Worm (Caenorhabditis elegans) whole organism, mixed stage, embryonic: Measurements from ENCODE around the gene nmur-1.

ENCODE experiments used
- M03D4.4 ChIP-seq: sonication (generic microtip); optimal IDR thresholded peaks from 2 replicates; lab custom pipeline; 2017; ENCODE audit warnings: mild to moderate bottlenecking, missing genetic modification characterization, missing compliant biosample characterization
- bed-3 ChIP-seq: fragments of 200-800 bp; sonication (Bioruptor generic); optimal IDR thresholded peaks from 3 replicates; lab custom pipeline; 2018; ENCODE audit warnings: mild to moderate bottlenecking, missing genetic modification characterization, moderate library complexity, missing compliant biosample characterization
- blmp-1 ChIP-seq: fragments of 150-350 bp; optimal IDR thresholded peaks from 2 replicates; lab custom pipeline; 2014; ENCODE audit warnings: missing biosample characterization, missing genetic modification characterization
- ceh-39 ChIP-seq: fragments of 150-350 bp; optimal IDR thresholded peaks from 2 replicates; lab custom pipeline; 2014; ENCODE audit warnings: missing biosample characterization, missing genetic modification characterization
- ceh-43 ChIP-seq: fragments of 200-800 bp; sonication (Bioruptor generic); optimal IDR thresholded peaks from 2 replicates; lab custom pipeline; 2018; ENCODE audit warnings: mild to moderate bottlenecking, missing genetic modification characterization, moderate library complexity, missing compliant biosample characterization
- ceh-83 ChIP-seq: fragments of 200-800 bp; sonication (Bioruptor generic); optimal IDR thresholded peaks from 2 replicates; lab custom pipeline; 2018; ENCODE audit warnings: mild to moderate bottlenecking, missing genetic modification characterization, missing compliant biosample characterization
- ces-1 ChIP-seq: fragments of 150-350 bp; optimal IDR thresholded peaks from 2 replicates; lab custom pipeline; 2014; ENCODE audit warnings: missing biosample characterization, missing genetic modification reagents, missing genetic modification characterization
- cnd-1 ChIP-seq: fragments of 200-800 bp; sonication (Bioruptor generic); optimal IDR thresholded peaks from 2 replicates; lab custom pipeline; 2018; ENCODE audit warnings: mild to moderate bottlenecking, missing genetic modification characterization, missing compliant biosample characterization
- drap-1 ChIP-seq: fragments of 200-800 bp; sonication (Bioruptor generic); optimal IDR thresholded peaks from 3 replicates; lab custom pipeline; 2018; ENCODE audit warnings: mild to moderate bottlenecking, missing genetic modification characterization, missing compliant biosample characterization
- elt-1 ChIP-seq: sonication (generic microtip); optimal IDR thresholded peaks from 2 replicates; lab custom pipeline; 2017; ENCODE audit warnings: missing genetic modification characterization, mild to moderate bottlenecking, missing compliant biosample characterization, antibody characterized with exemption, moderate library complexity, borderline replicate concordance; ENCODE audit not compliant: insufficient read depth
- elt-3 ChIP-seq: fragments of 150-350 bp; optimal IDR thresholded peaks from 2 replicates; lab custom pipeline; 2014; ENCODE audit warnings: missing biosample characterization, missing genetic modification characterization
- flh-1 ChIP-seq: fragments of 200-800 bp; sonication (Bioruptor generic); optimal IDR thresholded peaks from 2 replicates; lab custom pipeline; 2018; ENCODE audit warnings: mild to moderate bottlenecking, missing genetic modification characterization, moderate library complexity, missing compliant biosample characterization
- ham-2 ChIP-seq: fragments of 200-800 bp; sonication (Bioruptor generic); optimal IDR thresholded peaks from 2 replicates; lab custom pipeline; 2018; ENCODE audit warnings: mild to moderate bottlenecking, missing genetic modification characterization, missing compliant biosample characterization
- hlh-1 ChIP-seq: fragments of 150-350 bp; optimal IDR thresholded peaks from 2 replicates; lab custom pipeline; 2014; ENCODE audit warnings: missing biosample characterization, missing genetic modification reagents, missing genetic modification characterization
- lin-32 ChIP-seq: fragments of 200-800 bp; sonication (Bioruptor generic); optimal IDR thresholded peaks from 2 replicates; lab custom pipeline; 2018; ENCODE audit warnings: mild to moderate bottlenecking, missing genetic modification characterization, missing compliant biosample characterization
- lsy-2 ChIP-seq: fragments of 150-350 bp; optimal IDR thresholded peaks from 2 replicates; lab custom pipeline; 2014; ENCODE audit warnings: missing biosample characterization, missing genetic modification characterization
- mab-5 ChIP-seq: fragments of 150-350 bp; optimal IDR thresholded peaks from 2 replicates; lab custom pipeline; 2014; ENCODE audit warnings: missing biosample characterization, missing genetic modification characterization
- mep-1 ChIP-seq: fragments of 150-350 bp; optimal IDR thresholded peaks from 2 replicates; lab custom pipeline; 2017; ENCODE audit warnings: missing biosample characterization, missing genetic modification reagents, missing genetic modification characterization, inconsistent platforms
- mls-2 ChIP-seq: sonication (generic microtip); optimal IDR thresholded peaks from 2 replicates; lab custom pipeline; 2016; ENCODE audit warnings: mild to moderate bottlenecking, missing genetic modification characterization, moderate library complexity, missing compliant biosample characterization
- nhr-2 ChIP-seq: fragments of 150-350 bp; optimal IDR thresholded peaks from 2 replicates; lab custom pipeline; 2014; ENCODE audit warnings: missing biosample characterization, missing genetic modification characterization
- nhr-237 ChIP-seq: fragments of 150-350 bp; optimal IDR thresholded peaks from 2 replicates; lab custom pipeline; 2014; ENCODE audit warnings: missing biosample characterization, missing genetic modification characterization
- nhr-28 ChIP-seq: fragments of 150-350 bp; optimal IDR thresholded peaks from 2 replicates; lab custom pipeline; 2014; ENCODE audit warnings: missing biosample characterization, missing genetic modification characterization
- nhr-76 ChIP-seq: sonication (generic microtip); optimal IDR thresholded peaks from 2 replicates; lab custom pipeline; 2017; ENCODE audit warnings: missing biosample characterization, missing genetic modification characterization
- pha-4 ChIP-seq: fragments of 150-350 bp; optimal IDR thresholded peaks from 2 replicates; lab custom pipeline; 2018; ENCODE audit warnings: missing biosample characterization, missing genetic modification reagents, missing genetic modification characterization
- sem-2 ChIP-seq: fragments of 200-800 bp; sonication (Bioruptor generic); optimal IDR thresholded peaks from 2 replicates; lab custom pipeline; 2018; ENCODE audit warnings: mild to moderate bottlenecking, missing genetic modification characterization, missing compliant biosample characterization
- sptf-1 ChIP-seq: sonication (generic microtip); optimal IDR thresholded peaks from 2 replicates; lab custom pipeline; 2017; ENCODE audit warnings: mild to moderate bottlenecking, missing genetic modification characterization, moderate library complexity, missing compliant biosample characterization
- tbx-8 ChIP-seq: fragments of 200-800 bp; sonication (Bioruptor generic); optimal IDR thresholded peaks from 2 replicates; lab custom pipeline; 2018; ENCODE audit warnings: mild to moderate bottlenecking, missing genetic modification characterization, moderate library complexity, missing compliant biosample characterization
- unc-120 ChIP-seq: sonication (generic microtip); optimal IDR thresholded peaks from 2 replicates; lab custom pipeline; 2017; ENCODE audit warnings: missing genetic modification characterization, missing compliant biosample characterization; ENCODE audit not compliant: poor library complexity, severe bottlenecking
- unc-62 ChIP-seq: fragments of 150-350 bp; optimal IDR thresholded peaks from 2 replicates; lab custom pipeline; 2014; ENCODE audit warnings: missing biosample characterization, missing genetic modification reagents, missing genetic modification characterization
- zip-8 ChIP-seq: fragments of 150-350 bp; optimal IDR thresholded peaks from 2 replicates; lab custom pipeline; 2014; ENCODE audit warnings: missing biosample characterization, missing genetic modification characterization
- ztf-11 ChIP-seq: fragments of 150-350 bp; optimal IDR thresholded peaks from 2 replicates; lab custom pipeline; 2014; ENCODE audit warnings: missing biosample characterization, missing genetic modification characterization

The nmur-1 gene

DNA sequence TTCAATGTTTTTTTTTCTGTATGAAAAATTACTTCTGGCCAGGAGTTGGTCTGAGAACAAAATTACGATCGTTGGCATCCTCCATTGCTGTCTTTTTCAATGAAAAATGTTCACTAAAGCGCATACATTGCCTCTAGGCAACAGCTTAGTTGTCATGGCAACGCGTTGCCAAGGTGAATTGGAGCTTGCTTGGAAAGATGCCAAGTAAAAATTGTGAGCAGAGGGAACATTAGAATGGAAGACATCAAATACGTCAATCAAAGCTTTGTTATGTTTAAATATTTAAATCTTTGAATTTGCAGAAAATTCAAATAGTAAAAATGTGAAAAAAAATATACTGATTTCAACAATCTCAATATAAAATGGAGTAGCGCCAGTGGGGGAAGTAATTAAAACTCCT lies 40.7 kb upstream of the nmur-1 start, which contains the start of gene dylt-2:
dylt-2 (minus strand) TSS at position 101 of the 400 bp plus-strand sequence.
- TF ChIP-seq bed-3 (GFP tag; lab: Kevin White, UChicago): no peak
- no peak for TF ChIP-seq nhr-2 (tag; lab: Kevin White, UChicago)
- no peak for TF ChIP-seq lin-32 (GFP tag; lab: Kevin White, UChicago)
- TF ChIP-seq unc-62 (GFP tag; lab: Kevin White, UChicago): no peak
- no peak for TF ChIP-seq sem-2 (GFP tag; lab: Kevin White, UChicago)
- no peak for TF ChIP-seq drap-1
- no peak for TF ChIP-seq tbx-8
- TF ChIP-seq cnd-1 (tag; lab: Kevin White, UChicago): no peak
- TF ChIP-seq sptf-1 (tag; lab: Kevin White, UChicago): no peak
- TF ChIP-seq elt-1 (tag; lab: Kevin White, UChicago): no peak
- TF ChIP-seq blmp-1 (tag; lab: Kevin White, UChicago): no peak
- TF ChIP-seq ceh-83 (GFP tag; lab: Kevin White, UChicago): no peak
- TF ChIP-seq M03D4.4 (tag; lab: Kevin White, UChicago): no peak
- no peak for TF ChIP-seq mls-2 (tag; lab: Kevin White, UChicago)
- TF ChIP-seq flh-1 (GFP tag; lab: Kevin White, UChicago): no peak
- TF ChIP-seq ceh-43 (GFP tag; lab: Kevin White, UChicago): no peak
- TF ChIP-seq hlh-1 (tag; lab: Kevin White, UChicago): no peak
- TF ChIP-seq ham-2: no peak

DNA sequence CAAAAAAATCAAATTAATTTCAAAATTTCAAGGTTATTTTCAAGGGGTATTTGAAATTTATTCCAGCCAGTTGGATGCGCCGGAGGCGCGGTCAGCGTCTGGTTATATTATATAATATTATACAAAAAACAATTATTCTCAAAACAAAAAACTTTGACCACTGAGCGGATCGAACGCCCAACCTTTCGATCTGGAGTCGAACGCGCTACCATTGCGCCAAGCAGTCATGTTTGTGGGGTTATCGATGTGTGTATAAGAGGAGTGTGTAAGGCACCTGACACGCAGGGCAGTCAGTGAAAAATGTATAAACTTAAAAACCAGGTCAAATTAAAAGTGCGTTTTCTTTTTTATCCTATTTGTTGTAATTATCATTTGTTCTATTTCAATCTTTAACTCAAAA lies 36.7 kb upstream of the nmur-1 start:
- TF ChIP-seq ztf-11 (tag; lab: Kevin White, UChicago) (no peak), ceh-43 (GFP tag; lab: Kevin White, UChicago) (no peak), sem-2 (GFP tag; lab: Kevin White, UChicago) (peak; percentile 7), lin-32 (GFP tag; lab: Kevin White, UChicago) (peak; percentile 6), unc-120 (no peak), ceh-83 (GFP tag; lab: Kevin White, UChicago) (no peak), drap-1 (peak; percentile 10), sptf-1 (tag; lab: Kevin White, UChicago) (peak; percentile 51), M03D4.4 (tag; lab: Kevin White, UChicago) (peak; percentile 45), ces-1 (GFP tag; lab: Kevin White, UChicago) (no peak), bed-3 (GFP tag; lab: Kevin White, UChicago) (peak; percentile 38), hlh-1 (tag; lab: Kevin White, UChicago) (no peak), cnd-1 (tag; lab: Kevin White, UChicago) (peak; percentile 33)

DNA sequence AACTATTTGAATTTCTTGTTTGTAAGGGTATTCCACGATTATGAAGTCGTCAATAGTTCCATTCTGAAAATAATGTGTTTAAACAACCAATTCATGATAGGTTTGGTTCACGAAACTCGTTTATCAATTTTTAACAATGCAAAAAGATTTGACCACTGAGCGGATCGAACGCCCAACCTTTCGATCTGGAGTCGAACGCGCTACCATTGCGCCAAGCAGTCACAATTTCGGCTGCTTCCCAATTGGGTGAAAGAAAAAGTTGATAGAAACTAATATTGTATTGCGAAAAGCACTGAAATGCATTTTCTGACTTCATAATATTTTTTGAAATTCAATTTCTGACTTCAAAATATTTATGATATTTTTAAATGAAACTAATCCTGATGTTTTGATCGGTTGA lies 35.8 kb upstream of the nmur-1 start:
- TF ChIP-seq nhr-76 (tag; lab: Kevin White, UChicago): no peak
- no peak for TF ChIP-seq elt-3 (tag; lab: Kevin White, UChicago)
- TF ChIP-seq mep-1: no peak
- TF ChIP-seq unc-62 (GFP tag; lab: Kevin White, UChicago): no peak
- TF ChIP-seq pha-4: no peak
- no peak for TF ChIP-seq nhr-2 (tag; lab: Kevin White, UChicago)
- no peak for TF ChIP-seq flh-1 (GFP tag; lab: Kevin White, UChicago)
- no peak for TF ChIP-seq cnd-1 (tag; lab: Kevin White, UChicago)
- no peak for TF ChIP-seq ces-1 (GFP tag; lab: Kevin White, UChicago)
- TF ChIP-seq hlh-1 (tag; lab: Kevin White, UChicago): no peak
- TF ChIP-seq nhr-237 (tag; lab: Kevin White, UChicago): no peak

DNA sequence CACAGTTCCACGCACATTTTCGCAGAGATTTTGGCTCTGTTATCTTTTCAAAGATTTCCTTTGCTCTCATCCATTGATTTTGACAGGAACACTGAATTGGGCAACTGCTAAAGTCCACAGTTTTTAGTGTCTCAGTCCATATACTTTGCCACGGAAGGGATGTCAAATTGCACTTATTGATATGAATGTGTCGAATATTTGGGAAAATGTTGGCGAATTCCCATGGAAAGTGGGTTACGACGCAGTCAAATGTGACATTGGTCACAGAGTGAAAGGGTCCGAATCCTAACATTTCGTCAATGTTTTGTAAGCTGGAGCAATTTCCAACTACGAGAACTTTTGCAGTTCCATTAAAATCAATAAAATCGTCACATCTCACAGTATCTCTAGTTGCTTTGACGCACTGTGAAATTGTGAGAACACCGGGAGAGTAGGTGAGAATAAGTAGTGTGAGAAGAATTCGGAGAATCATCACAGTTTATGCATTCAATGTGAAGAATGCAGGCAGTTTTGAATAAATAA lies 30.2 kb upstream of the nmur-1 start, which contains the start of gene trk-1:
trk-1 (minus strand) TSS at position 472 of the 522 bp plus-strand sequence.
- no peak for TF ChIP-seq blmp-1 (tag; lab: Kevin White, UChicago)
- TF ChIP-seq mep-1: no peak
- TF ChIP-seq ceh-39 (tag; lab: Kevin White, UChicago): no peak
- TF ChIP-seq ces-1 (GFP tag; lab: Kevin White, UChicago): no peak
- no peak for TF ChIP-seq nhr-237 (tag; lab: Kevin White, UChicago)
- TF ChIP-seq drap-1: no peak
- no peak for TF ChIP-seq flh-1 (GFP tag; lab: Kevin White, UChicago)
- no peak for TF ChIP-seq zip-8 (tag; lab: Kevin White, UChicago)
- no peak for TF ChIP-seq ztf-11 (tag; lab: Kevin White, UChicago)

DNA sequence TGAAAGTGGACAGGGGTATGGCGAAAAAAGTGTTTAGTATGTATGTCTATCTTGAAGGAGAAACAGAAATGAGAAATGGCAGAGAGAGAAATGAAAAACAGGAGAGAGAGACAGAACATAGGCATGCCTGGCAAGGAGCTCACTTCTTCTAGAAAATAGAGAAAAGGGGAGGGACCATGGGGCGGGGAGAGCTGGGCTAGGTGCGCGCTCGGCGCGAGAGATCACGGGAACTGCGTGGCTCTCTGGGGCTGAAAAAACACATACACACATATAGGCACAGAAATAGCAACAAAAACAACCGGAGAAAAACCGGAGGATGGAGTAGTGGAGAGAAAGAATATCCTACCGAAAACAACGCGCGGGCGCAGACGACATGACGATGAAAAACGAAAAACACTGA lies 28.8 kb upstream of the nmur-1 start:
- TF ChIP-seq nhr-28 (no peak), ceh-43 (GFP tag; lab: Kevin White, UChicago) (no peak), mab-5 (tag; lab: Kevin White, UChicago) (no peak), unc-62 (GFP tag; lab: Kevin White, UChicago) (no peak), ceh-83 (GFP tag; lab: Kevin White, UChicago) (no peak), lin-32 (GFP tag; lab: Kevin White, UChicago) (no peak), lsy-2 (no peak), mep-1 (no peak), ztf-11 (tag; lab: Kevin White, UChicago) (no peak), cnd-1 (tag; lab: Kevin White, UChicago) (no peak)
